Worm (Caenorhabditis elegans) whole organism, mixed stage, embryonic: ENCODE measurements around the gene T28A11.20.

Experiments
- blmp-1 ChIP-seq: fragments of 150-350 bp; optimal IDR thresholded peaks from 2 replicates; lab custom pipeline; 2014; ENCODE audit warnings: missing biosample characterization, missing genetic modification characterization
- lin-32 ChIP-seq: fragments of 200-800 bp; sonication (Bioruptor generic); optimal IDR thresholded peaks from 2 replicates; lab custom pipeline; 2018; ENCODE audit warnings: mild to moderate bottlenecking, missing genetic modification characterization, missing compliant biosample characterization
- ztf-11 ChIP-seq: fragments of 150-350 bp; optimal IDR thresholded peaks from 2 replicates; lab custom pipeline; 2014; ENCODE audit warnings: missing biosample characterization, missing genetic modification characterization

- TF ChIP-seq ztf-11 (tag; lab: Kevin White, UChicago) (no peak), blmp-1 (tag; lab: Kevin White, UChicago) (no peak), lin-32 (no peak)
These were observed 22.9 kb downstream of the T28A11.20 start, which contains the start of gene T28A11.13 for ce11 chrV:3250153-3250552.
